Worm (Caenorhabditis elegans) whole organism, L2 larva: ENCODE data around the gene skr-7.

ENCODE experiments used
- ama-1 ChIP-seq: fragments of 150-350 bp; optimal IDR thresholded peaks from 2 replicates; lab custom pipeline; 2018; ENCODE audit warnings: inconsistent platforms
- blmp-1 ChIP-seq: sonication (generic microtip); optimal IDR thresholded peaks from 2 replicates; lab custom pipeline; 2017; ENCODE audit warnings: missing genetic modification characterization, mild to moderate bottlenecking, missing compliant biosample characterization, antibody characterized with exemption, moderate library complexity; ENCODE audit not compliant: insufficient read depth
- egl-27 ChIP-seq: sonication (generic microtip); optimal IDR thresholded peaks from 3 replicates; lab custom pipeline; 2017; ENCODE audit warnings: missing biosample characterization, missing genetic modification reagents, missing genetic modification characterization
- lin-13 ChIP-seq: fragments of 150-350 bp; optimal IDR thresholded peaks from 2 replicates; lab custom pipeline; 2014; ENCODE audit warnings: missing biosample characterization, missing genetic modification reagents, missing genetic modification characterization
- lin-39 ChIP-seq: fragments of 150-350 bp; optimal IDR thresholded peaks from 2 replicates; lab custom pipeline; 2014; ENCODE audit warnings: missing biosample characterization, missing genetic modification reagents, missing genetic modification characterization
- nhr-11 ChIP-seq: fragments of 150-350 bp; optimal IDR thresholded peaks from 2 replicates; lab custom pipeline; 2014; ENCODE audit warnings: missing biosample characterization, missing genetic modification characterization
- nhr-237 ChIP-seq: fragments of 150-350 bp; optimal IDR thresholded peaks from 2 replicates; lab custom pipeline; 2014; ENCODE audit warnings: missing biosample characterization, missing genetic modification characterization
- sma-3 ChIP-seq: sonication (generic microtip); optimal IDR thresholded peaks from 2 replicates; lab custom pipeline; 2016; ENCODE audit warnings: missing genetic modification reagents, missing genetic modification characterization, missing compliant biosample characterization
- unc-39 ChIP-seq: fragments of 150-350 bp; optimal IDR thresholded peaks from 2 replicates; lab custom pipeline; 2014; ENCODE audit warnings: missing biosample characterization, missing genetic modification characterization
- unc-62 ChIP-seq: fragments of 150-350 bp; optimal IDR thresholded peaks from 2 replicates; lab custom pipeline; 2014; ENCODE audit warnings: missing biosample characterization, missing genetic modification reagents, missing genetic modification characterization
- ztf-11 ChIP-seq: sonication (generic microtip); optimal IDR thresholded peaks from 2 replicates; lab custom pipeline; 2017; ENCODE audit warnings: missing biosample characterization, missing genetic modification characterization
- ztf-4 ChIP-seq: fragments of 150-350 bp; optimal IDR thresholded peaks from 2 replicates; lab custom pipeline; 2014; ENCODE audit warnings: missing biosample characterization, missing genetic modification characterization

ce11 chrV:4373656-4374055, 48.6 kb upstream of the skr-7 start:
- TF ChIP-seq unc-62 (GFP tag; lab: Kevin White, UChicago) (no peak), lin-39 (tag; lab: Kevin White, UChicago) (no peak), blmp-1 (tag; lab: Kevin White, UChicago) (no peak), nhr-237 (tag; lab: Kevin White, UChicago) (no peak), ama-1 (lab: Kevin White, UChicago) (no peak), unc-39 (no peak), lin-13 (GFP tag; lab: Kevin White, UChicago) (no peak), ztf-4 (tag; lab: Kevin White, UChicago) (no peak), ztf-11 (tag; lab: Kevin White, UChicago) (no peak), nhr-11 (tag; lab: Kevin White, UChicago) (no peak), sma-3 (GFP tag; lab: Kevin White, UChicago) (no peak), egl-27 (tag; lab: Kevin White, UChicago) (no peak)
